Worm (Caenorhabditis elegans) whole organism, late embryonic: Measurements from ENCODE around the gene srh-72.
A peak's percentile ranks its signal among the peaks of the same experiment; 100 is the strongest.
"Not testable (repeated sequence)": the region's sequence is repeated elsewhere in the genome, so short reads cannot be mapped to it uniquely, and the experiment has no call there.

Experiments used
- T23F11.4 ChIP-seq: fragments of 200-800 bp; sonication (Bioruptor generic); optimal IDR thresholded peaks from 2 replicates; lab custom pipeline; 2018; ENCODE audit warnings: mild to moderate bottlenecking, missing genetic modification characterization, missing compliant biosample characterization
- Y22D7AL.16 ChIP-seq: sonication (generic microtip); optimal IDR thresholded peaks from 2 replicates; lab custom pipeline; 2016; ENCODE audit warnings: missing genetic modification characterization, missing compliant biosample characterization
- ceh-19 ChIP-seq: fragments of 200-800 bp; sonication (Bioruptor generic); optimal IDR thresholded peaks from 2 replicates; lab custom pipeline; 2018; ENCODE audit warnings: mild to moderate bottlenecking, missing genetic modification characterization, missing compliant biosample characterization
- ceh-22 ChIP-seq: sonication (generic microtip); optimal IDR thresholded peaks from 2 replicates; lab custom pipeline; 2017; ENCODE audit warnings: missing biosample characterization, missing genetic modification characterization
- ceh-31 ChIP-seq: sonication (generic microtip); optimal IDR thresholded peaks from 2 replicates; lab custom pipeline; 2016; ENCODE audit warnings: missing genetic modification characterization, missing compliant biosample characterization
- ceh-45 ChIP-seq: fragments of 200-800 bp; sonication (Bioruptor generic); IDR thresholded peaks from 2 replicates; pipeline ENCODE4 v1.3.6; 2022; ENCODE audit warnings: missing genetic modification reagents, missing genetic modification characterization, missing compliant biosample characterization
- ceh-48 ChIP-seq: sonication (generic microtip); optimal IDR thresholded peaks from 2 replicates; lab custom pipeline; 2016; ENCODE audit warnings: missing genetic modification characterization, inconsistent platforms, missing compliant biosample characterization
- ceh-6 ChIP-seq: fragments of 200-800 bp; sonication (Bioruptor generic); optimal IDR thresholded peaks from 2 replicates; lab custom pipeline; 2018; ENCODE audit warnings: mild to moderate bottlenecking, missing genetic modification characterization, missing compliant biosample characterization
- che-1 ChIP-seq: sonication (generic microtip); optimal IDR thresholded peaks from 2 replicates; lab custom pipeline; 2016; ENCODE audit warnings: mild to moderate bottlenecking, missing genetic modification characterization, missing compliant biosample characterization
- dve-1 ChIP-seq: sonication (generic microtip); optimal IDR thresholded peaks from 2 replicates; lab custom pipeline; 2017; ENCODE audit warnings: antibody characterized with exemption, mild to moderate bottlenecking, missing genetic modification characterization, missing compliant biosample characterization
- elt-2 ChIP-seq: sonication (generic microtip); optimal IDR thresholded peaks from 2 replicates; lab custom pipeline; 2016; ENCODE audit warnings: missing genetic modification reagents, missing genetic modification characterization, missing compliant biosample characterization
- ets-4 ChIP-seq: sonication (generic microtip); optimal IDR thresholded peaks from 2 replicates; lab custom pipeline; 2016; ENCODE audit warnings: missing genetic modification characterization, missing compliant biosample characterization
- eyg-1 ChIP-seq: sonication (generic microtip); optimal IDR thresholded peaks from 2 replicates; lab custom pipeline; 2016; ENCODE audit warnings: missing genotype, missing genetic modification characterization, missing compliant biosample characterization
- fax-1 ChIP-seq: sonication (generic microtip); optimal IDR thresholded peaks from 2 replicates; lab custom pipeline; 2016; ENCODE audit warnings: missing genotype, missing genetic modification characterization, missing compliant biosample characterization
- fkh-10 ChIP-seq: fragments of 150-350 bp; optimal IDR thresholded peaks from 2 replicates; lab custom pipeline; 2014; ENCODE audit warnings: missing biosample characterization, missing genetic modification reagents, missing genetic modification characterization
- fkh-6 ChIP-seq: sonication (generic microtip); optimal IDR thresholded peaks from 2 replicates; lab custom pipeline; 2016; ENCODE audit warnings: missing genetic modification characterization, missing compliant biosample characterization
- hlh-15 ChIP-seq: sonication (generic microtip); optimal IDR thresholded peaks from 2 replicates; lab custom pipeline; 2016; ENCODE audit warnings: missing genetic modification characterization, missing compliant biosample characterization
- hlh-30 ChIP-seq: sonication (generic microtip); optimal IDR thresholded peaks from 2 replicates; lab custom pipeline; 2017; ENCODE audit warnings: antibody characterized with exemption, missing genetic modification characterization, missing compliant biosample characterization; ENCODE audit not compliant: insufficient read depth
- hlh-6 ChIP-seq: sonication (generic microtip); optimal IDR thresholded peaks from 2 replicates; lab custom pipeline; 2016; ENCODE audit warnings: missing genotype, missing genetic modification characterization, missing compliant biosample characterization
- hlh-8 ChIP-seq: sonication (generic microtip); optimal IDR thresholded peaks from 2 replicates; lab custom pipeline; 2016; ENCODE audit warnings: missing genotype, missing genetic modification characterization, missing compliant biosample characterization
- lim-6 ChIP-seq: sonication (generic microtip); optimal IDR thresholded peaks from 2 replicates; lab custom pipeline; 2016; ENCODE audit warnings: missing genetic modification characterization, missing compliant biosample characterization
- lin-11 ChIP-seq: fragments of 200-800 bp; sonication (Bioruptor generic); optimal IDR thresholded peaks from 2 replicates; lab custom pipeline; 2018; ENCODE audit warnings: mild to moderate bottlenecking, missing genetic modification characterization, missing compliant biosample characterization
- madf-2 ChIP-seq: sonication (generic microtip); optimal IDR thresholded peaks from 2 replicates; lab custom pipeline; 2017; ENCODE audit warnings: missing genetic modification characterization, missing compliant biosample characterization
- nfya-1 ChIP-seq: sonication (generic microtip); optimal IDR thresholded peaks from 2 replicates; lab custom pipeline; 2017; ENCODE audit warnings: missing genetic modification characterization, mild to moderate bottlenecking, missing compliant biosample characterization, antibody characterized with exemption, moderate library complexity
- npax-4 ChIP-seq: sonication (generic microtip); optimal IDR thresholded peaks from 2 replicates; lab custom pipeline; 2016; ENCODE audit warnings: missing genetic modification characterization, missing compliant biosample characterization
- odd-2 ChIP-seq: sonication (generic microtip); optimal IDR thresholded peaks from 2 replicates; lab custom pipeline; 2017; ENCODE audit warnings: antibody characterized with exemption, mild to moderate bottlenecking, missing genetic modification characterization, missing compliant biosample characterization
- pat-9 ChIP-seq: fragments of 200-800 bp; sonication (Bioruptor generic); optimal IDR thresholded peaks from 2 replicates; lab custom pipeline; 2018; ENCODE audit warnings: mild to moderate bottlenecking, missing genetic modification characterization, moderate library complexity, missing compliant biosample characterization
- pax-1 ChIP-seq: fragments of 150-350 bp; optimal IDR thresholded peaks from 2 replicates; lab custom pipeline; 2014; ENCODE audit warnings: missing biosample characterization, missing genetic modification characterization
- pqm-1 ChIP-seq: sonication (generic microtip); optimal IDR thresholded peaks from 2 replicates; lab custom pipeline; 2016; ENCODE audit warnings: missing genetic modification characterization, missing compliant biosample characterization
- pros-1 ChIP-seq: fragments of 150-350 bp; optimal IDR thresholded peaks from 2 replicates; lab custom pipeline; 2014; ENCODE audit warnings: missing biosample characterization, missing genetic modification reagents, missing genetic modification characterization
- rnt-1 ChIP-seq: sonication (generic microtip); optimal IDR thresholded peaks from 2 replicates; lab custom pipeline; 2016; ENCODE audit warnings: missing genetic modification characterization, missing compliant biosample characterization
- sox-4 ChIP-seq: sonication (generic microtip); optimal IDR thresholded peaks from 2 replicates; lab custom pipeline; 2017; ENCODE audit warnings: mild to moderate bottlenecking, missing genetic modification characterization, inconsistent platforms, missing compliant biosample characterization
- tbx-2 ChIP-seq: sonication (generic microtip); optimal IDR thresholded peaks from 2 replicates; lab custom pipeline; 2016; ENCODE audit warnings: missing genetic modification characterization, missing compliant biosample characterization
- ttx-3 ChIP-seq: sonication (generic microtip); optimal IDR thresholded peaks from 2 replicates; lab custom pipeline; 2016; ENCODE audit warnings: missing genetic modification reagents, missing genetic modification characterization, missing compliant biosample characterization
- unc-3 ChIP-seq, 2 experiments: fragments of 200-800 bp in 1 of 2; sonication (Bioruptor generic) in 1 of 2; sonication (generic microtip) in 1 of 2; conservative IDR thresholded peaks in 1 of 2; optimal IDR thresholded peaks in 1 of 2; 2 replicates each; pipeline versions ENCODE4 v1.3.6 to Lab custom; 2016 to 2022; ENCODE audit warnings: missing compliant biosample characterization in 2 of 2, missing genetic modification characterization in 2 of 2, missing genetic modification reagents in 1 of 2
- ztf-16 ChIP-seq: sonication (generic microtip); optimal IDR thresholded peaks from 2 replicates; lab custom pipeline; 2017; ENCODE audit warnings: missing genetic modification characterization, missing compliant biosample characterization

The srh-72 gene

DNA sequence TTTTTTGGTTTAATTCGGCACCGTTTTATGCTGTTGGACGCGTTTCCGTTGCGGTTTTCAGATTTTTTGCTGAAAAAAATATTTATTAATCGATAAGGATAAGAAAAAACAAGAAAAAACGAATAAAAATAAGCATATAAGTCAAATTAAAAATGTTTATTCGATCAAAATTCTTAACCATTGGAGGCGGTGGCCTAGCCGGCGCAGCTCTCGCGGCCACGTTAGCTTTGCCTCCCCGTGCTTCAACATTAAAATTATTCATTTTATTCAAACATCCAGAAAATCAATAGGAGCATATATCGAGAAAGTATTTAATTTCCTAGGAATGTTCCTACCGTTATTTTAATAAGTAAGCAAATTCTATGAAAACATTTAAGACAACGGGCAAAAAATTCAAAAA is 22.5 kb upstream of the srh-72 start, which contains the start of gene ZC204.14:
Gene ZC204.14, minus strand, starts transcription at position 69 of the 400 bp plus-strand sequence.
- TF ChIP-seq nfya-1 (tag; lab: Kevin White, UChicago) (no peak), ceh-19 (GFP tag; lab: Kevin White, UChicago) (no peak), hlh-30 (tag; lab: Kevin White, UChicago) (no peak), pqm-1 (tag; lab: Kevin White, UChicago) (no peak), npax-4 (tag; lab: Kevin White, UChicago) (no peak), che-1 (no peak), fax-1 (tag; lab: Kevin White, UChicago) (no peak), lin-11 (tag; lab: Kevin White, UChicago) (no peak), sox-4 (tag; lab: Kevin White, UChicago) (no peak), elt-2 (tag; lab: Kevin White, UChicago) (no peak), unc-3 (GFP tag; conservative IDR thresholded peaks at IDR 0.05; lab: Robert Waterston, UW) (no peak), unc-3 (tag; optimal IDR thresholded peaks at IDR 0.05; lab: Kevin White, UChicago) (no peak), ceh-31 (tag; lab: Kevin White, UChicago) (no peak), hlh-6 (no peak), Y22D7AL.16 (tag; lab: Kevin White, UChicago) (no peak), ztf-16 (no peak), fkh-10 (GFP tag; lab: Kevin White, UChicago) (no peak), tbx-2 (tag; lab: Kevin White, UChicago) (no peak), odd-2 (tag; lab: Kevin White, UChicago) (no peak)

DNA sequence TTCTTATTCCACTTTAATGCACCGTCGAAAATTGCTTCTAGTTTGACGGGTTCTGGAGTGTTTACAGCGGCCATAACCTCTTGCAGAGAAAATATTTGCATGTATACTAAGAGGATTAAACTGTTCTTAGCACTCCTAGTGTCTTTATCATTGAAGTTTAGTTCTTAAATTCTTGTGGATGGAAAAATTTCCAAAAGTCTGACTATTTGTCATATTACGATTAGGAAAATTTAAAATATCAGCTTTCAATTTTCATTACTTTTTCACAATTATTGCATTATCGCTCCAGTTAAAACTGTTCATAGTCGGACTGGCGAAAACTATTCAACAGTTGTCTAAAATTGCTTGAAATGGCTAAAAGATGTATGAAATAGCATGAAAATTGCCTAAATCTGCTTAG is 20.5 kb upstream of the srh-72 start, which contains the start of gene ZC204.13:
Gene ZC204.13, minus strand, starts transcription at position 101 of the 400 bp plus-strand sequence.
- not testable (repeated sequence) for TF ChIP-seq pax-1, fkh-6, madf-2 (tag; lab: Kevin White, UChicago)

DNA sequence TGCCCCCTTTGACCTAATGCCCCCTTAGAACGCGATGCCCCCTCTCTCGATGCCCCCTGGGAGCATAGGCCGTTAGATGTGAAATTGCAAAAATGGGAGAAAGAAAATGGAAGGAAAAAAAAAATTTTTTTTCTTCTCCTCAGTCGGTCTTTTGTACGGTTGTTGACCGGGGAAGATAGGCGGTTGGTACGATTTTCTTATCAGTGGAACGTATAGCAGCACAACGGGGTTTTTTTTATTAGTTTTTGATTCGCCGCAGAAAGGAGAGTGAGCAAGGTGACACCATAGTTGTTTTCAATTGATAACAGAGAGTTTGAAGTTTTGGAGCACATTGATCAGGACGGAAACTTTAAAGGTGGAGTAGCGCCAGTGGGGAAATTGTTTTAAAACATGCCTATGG is 19.3 kb upstream of the srh-72 start:
- peak; percentile 16 for TF ChIP-seq elt-2 (tag; lab: Kevin White, UChicago)

- TF ChIP-seq ceh-48 (tag; lab: Kevin White, UChicago): no peak
- TF ChIP-seq fkh-10 (GFP tag; lab: Kevin White, UChicago): no peak
- TF ChIP-seq lin-11 (tag; lab: Kevin White, UChicago): no peak
- no peak for TF ChIP-seq ceh-22
- no peak for TF ChIP-seq fax-1 (tag; lab: Kevin White, UChicago)
- TF ChIP-seq ttx-3: no peak
- TF ChIP-seq dve-1 (tag; lab: Kevin White, UChicago): no peak
- no peak for TF ChIP-seq hlh-8
- TF ChIP-seq unc-3 (GFP tag; conservative IDR thresholded peaks at IDR 0.05; lab: Robert Waterston, UW): no peak
- TF ChIP-seq unc-3 (tag; optimal IDR thresholded peaks at IDR 0.05; lab: Kevin White, UChicago): no peak
- no peak for TF ChIP-seq nfya-1 (tag; lab: Kevin White, UChicago)
- no peak for TF ChIP-seq pros-1 (tag; lab: Kevin White, UChicago)
- no peak for TF ChIP-seq T23F11.4
These were observed 16.8 kb upstream of the srh-72 start, which contains the start of gene ZC204.12 for ce11 chrII:1657202-1657601. Gene ZC204.12, minus strand, starts transcription at chrII:1657302.

ce11 chrII:1654917-1655316 is 14.5 kb upstream of the srh-72 start, which contains the start of gene btb-12:
Gene btb-12, plus strand, starts transcription at chrII:1655217.
- TF ChIP-seq ceh-31 (tag; lab: Kevin White, UChicago) (no peak), lim-6 (no peak), eyg-1 (tag; lab: Kevin White, UChicago) (no peak), pqm-1 (tag; lab: Kevin White, UChicago) (no peak), hlh-15 (tag; lab: Kevin White, UChicago) (no peak), che-1 (no peak), elt-2 (tag; lab: Kevin White, UChicago) (no peak), ets-4 (tag; lab: Kevin White, UChicago) (no peak), pat-9 (no peak), rnt-1 (tag; lab: Kevin White, UChicago) (no peak), ceh-6 (GFP tag; lab: Kevin White, UChicago) (no peak), ceh-19 (GFP tag; lab: Kevin White, UChicago) (no peak), hlh-30 (tag; lab: Kevin White, UChicago) (no peak), npax-4 (tag; lab: Kevin White, UChicago) (no peak), sox-4 (tag; lab: Kevin White, UChicago) (no peak), ceh-45 (GFP tag; lab: Robert Waterston, UW) (no peak)
